Fruit fly (Drosophila melanogaster) S2 (cell line): ENCODE results near the gene CG14109.

Experiments
- CG8478 ChIP-seq: fragments of >200 bp; optimal IDR thresholded peaks from 2 replicates; lab custom pipeline; 2018
- CTCF ChIP-seq, 2 experiments: fragments of >200 bp; optimal IDR thresholded peaks; 2 replicates each; lab custom pipeline; 2018

DNA sequence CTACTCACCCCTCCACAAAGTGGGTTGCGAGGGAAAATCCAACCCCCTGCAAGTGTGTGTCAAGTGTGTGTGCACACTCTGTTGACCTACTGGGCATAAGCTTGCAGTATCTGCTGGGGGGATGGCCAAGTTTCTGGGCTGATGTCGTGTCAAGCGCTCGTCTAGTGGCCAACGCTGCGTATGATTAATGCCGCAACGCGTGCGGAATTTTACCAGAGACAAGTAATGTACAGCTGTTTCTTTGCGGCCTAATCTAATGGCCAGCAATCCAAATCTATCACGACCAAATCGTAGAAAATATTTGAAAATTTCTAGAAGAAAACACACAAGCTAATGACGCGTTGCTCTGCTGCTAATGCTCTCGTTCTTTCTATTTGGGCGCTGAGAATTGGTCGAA, 38.5 kb downstream of the CG14109 start:
- TF ChIP-seq CG8478 (lab: Kevin White, UChicago) (no peak), CTCF (optimal IDR thresholded peaks at IDR 0.05; lab: Kevin White, UChicago) (no peak)
